Worm (Caenorhabditis elegans) whole organism, L1 larva: ENCODE results near the gene rpl-32.

Experiments used
- C04F5.9 ChIP-seq: sonication (generic microtip); optimal IDR thresholded peaks from 2 replicates; lab custom pipeline; 2016; ENCODE audit warnings: missing genetic modification characterization, missing compliant biosample characterization
- C16A3.4 ChIP-seq: fragments of 150-350 bp; optimal IDR thresholded peaks from 2 replicates; lab custom pipeline; 2014; ENCODE audit warnings: missing biosample characterization, missing genetic modification characterization
- aha-1 ChIP-seq: fragments of 150-350 bp; optimal IDR thresholded peaks from 2 replicates; lab custom pipeline; 2014; ENCODE audit warnings: missing biosample characterization, missing genetic modification characterization
- aly-2 ChIP-seq: fragments of 150-350 bp; optimal IDR thresholded peaks from 2 replicates; lab custom pipeline; 2014; ENCODE audit warnings: missing biosample characterization, missing genetic modification characterization
- blmp-1 ChIP-seq: fragments of 150-350 bp; optimal IDR thresholded peaks from 2 replicates; lab custom pipeline; 2014; ENCODE audit warnings: missing biosample characterization, missing genetic modification characterization
- ceh-63 ChIP-seq: fragments of 200-800 bp; sonication (Bioruptor generic); optimal IDR thresholded peaks from 2 replicates; lab custom pipeline; 2018; ENCODE audit warnings: mild to moderate bottlenecking, missing genetic modification characterization, missing compliant biosample characterization
- ceh-8 ChIP-seq: fragments of 200-800 bp; sonication (Bioruptor generic); optimal IDR thresholded peaks from 2 replicates; lab custom pipeline; 2018; ENCODE audit warnings: mild to moderate bottlenecking, missing genetic modification characterization, moderate library complexity, missing compliant biosample characterization
- ceh-88 ChIP-seq: fragments of 200-800 bp; sonication (Bioruptor generic); IDR thresholded peaks from 2 replicates; pipeline ENCODE4 v1.3.6; 2022; ENCODE audit warnings: missing genetic modification characterization, missing compliant biosample characterization
- efl-1 ChIP-seq, 4 experiments: fragments of 150-350 bp; optimal IDR thresholded peaks in 3 of 4; peaks in 1 of 4; 1 replicate in 1 of 4; 2 replicates in 3 of 4; lab custom pipeline; 2014; ENCODE audit warnings: missing biosample characterization in 2 of 4, missing genetic modification characterization in 2 of 4, missing genetic modification reagents in 2 of 4
- egl-13 ChIP-seq: sonication (generic microtip); optimal IDR thresholded peaks from 2 replicates; lab custom pipeline; 2016; ENCODE audit warnings: missing genotype, missing genetic modification reagents, missing genetic modification characterization, missing compliant biosample characterization
- elt-2 ChIP-seq: sonication (generic microtip); optimal IDR thresholded peaks from 2 replicates; lab custom pipeline; 2016; ENCODE audit warnings: missing genetic modification characterization, mild to moderate bottlenecking, inconsistent platforms, missing compliant biosample characterization, missing genetic modification reagents
- elt-3 ChIP-seq, 6 experiments: fragments of 150-350 bp in 1 of 6; sonication (generic microtip); optimal IDR thresholded peaks; 2 replicates each; lab custom pipeline; 2017 to 2018; ENCODE audit warnings: missing biosample characterization in 6 of 6, missing genetic modification characterization in 6 of 6, inconsistent platforms in 1 of 6
- fkh-10 ChIP-seq: sonication (generic microtip); optimal IDR thresholded peaks from 2 replicates; lab custom pipeline; 2017; ENCODE audit warnings: missing biosample characterization, missing genetic modification reagents, missing genetic modification characterization
- fkh-4 ChIP-seq: sonication (generic microtip); optimal IDR thresholded peaks from 2 replicates; lab custom pipeline; 2016; ENCODE audit warnings: missing compliant biosample characterization, missing genetic modification characterization, borderline replicate concordance
- fos-1 ChIP-seq: fragments of 150-350 bp; optimal IDR thresholded peaks from 2 replicates; lab custom pipeline; 2014; ENCODE audit warnings: missing biosample characterization, missing genetic modification characterization
- hlh-17 ChIP-seq: fragments of 200-800 bp; sonication (Bioruptor generic); optimal IDR thresholded peaks from 2 replicates; lab custom pipeline; 2018; ENCODE audit warnings: missing genetic modification characterization, mild to moderate bottlenecking, missing compliant biosample characterization, moderate library complexity, borderline replicate concordance
- hlh-4 ChIP-seq: sonication (generic microtip); optimal IDR thresholded peaks from 2 replicates; lab custom pipeline; 2016; ENCODE audit warnings: mild to moderate bottlenecking, missing genetic modification characterization, missing compliant biosample characterization
- irx-1 ChIP-seq: sonication (generic microtip); optimal IDR thresholded peaks from 2 replicates; lab custom pipeline; 2016; ENCODE audit warnings: missing genetic modification characterization, missing compliant biosample characterization
- isw-1 ChIP-seq: fragments of 200-800 bp; sonication (Bioruptor generic); IDR thresholded peaks from 2 replicates; pipeline ENCODE4 v1.3.6; 2022; ENCODE audit warnings: missing genetic modification characterization, missing compliant biosample characterization
- lin-13 ChIP-seq: fragments of 150-350 bp; optimal IDR thresholded peaks from 2 replicates; lab custom pipeline; 2014; ENCODE audit warnings: missing biosample characterization, missing genetic modification reagents, missing genetic modification characterization
- lin-14 ChIP-seq: fragments of 200-800 bp; sonication (Bioruptor generic); optimal IDR thresholded peaks from 2 replicates; lab custom pipeline; 2018; ENCODE audit warnings: mild to moderate bottlenecking, missing genetic modification characterization, moderate library complexity, missing compliant biosample characterization
- lin-39 ChIP-seq: fragments of 150-350 bp; optimal IDR thresholded peaks from 2 replicates; lab custom pipeline; 2014; ENCODE audit warnings: missing biosample characterization, missing genetic modification reagents, missing genetic modification characterization
- lir-3 ChIP-seq: sonication (generic microtip); optimal IDR thresholded peaks from 2 replicates; lab custom pipeline; 2016; ENCODE audit warnings: mild to moderate bottlenecking, missing genetic modification characterization, moderate library complexity, missing compliant biosample characterization; ENCODE audit not compliant: poor library complexity
- lsy-2 ChIP-seq, 2 experiments: fragments of 150-350 bp; optimal IDR thresholded peaks; 2 replicates each; lab custom pipeline; 2014; ENCODE audit warnings: missing biosample characterization in 2 of 2, missing genetic modification characterization in 2 of 2
- mef-2 ChIP-seq: fragments of 150-350 bp; optimal IDR thresholded peaks from 2 replicates; lab custom pipeline; 2014; ENCODE audit warnings: missing biosample characterization, missing genetic modification characterization
- mep-1 ChIP-seq: fragments of 150-350 bp; optimal IDR thresholded peaks from 2 replicates; lab custom pipeline; 2014; ENCODE audit warnings: missing biosample characterization, missing genetic modification characterization
- nhr-20 ChIP-seq: sonication (generic microtip); optimal IDR thresholded peaks from 2 replicates; lab custom pipeline; 2016; ENCODE audit warnings: mild to moderate bottlenecking, missing genetic modification characterization, missing compliant biosample characterization
- nhr-237 ChIP-seq: fragments of 150-350 bp; optimal IDR thresholded peaks from 2 replicates; lab custom pipeline; 2014; ENCODE audit warnings: missing biosample characterization, missing genetic modification characterization
- nhr-76 ChIP-seq: sonication (generic microtip); optimal IDR thresholded peaks from 2 replicates; lab custom pipeline; 2017; ENCODE audit warnings: missing biosample characterization, missing genetic modification characterization
- pax-3 ChIP-seq: fragments of 200-800 bp; sonication (Bioruptor generic); optimal IDR thresholded peaks from 2 replicates; lab custom pipeline; 2018; ENCODE audit warnings: mild to moderate bottlenecking, missing genetic modification characterization, moderate library complexity, missing compliant biosample characterization
- skn-1 ChIP-seq: fragments of 150-350 bp; optimal IDR thresholded peaks from 2 replicates; lab custom pipeline; 2014; ENCODE audit warnings: missing biosample characterization, missing genetic modification characterization
- sptf-1 ChIP-seq: fragments of 150-350 bp; optimal IDR thresholded peaks from 2 replicates; lab custom pipeline; 2014; ENCODE audit warnings: missing biosample characterization, missing genetic modification characterization
- tbx-2 ChIP-seq: sonication (generic microtip); optimal IDR thresholded peaks from 2 replicates; lab custom pipeline; 2016; ENCODE audit warnings: missing genetic modification characterization, missing compliant biosample characterization
- unc-130 ChIP-seq: fragments of 150-350 bp; optimal IDR thresholded peaks from 2 replicates; lab custom pipeline; 2017; ENCODE audit warnings: missing biosample characterization, missing genetic modification characterization, inconsistent platforms
- unc-30 ChIP-seq: sonication (generic microtip); optimal IDR thresholded peaks from 2 replicates; lab custom pipeline; 2017; ENCODE audit warnings: missing biosample characterization, missing genetic modification characterization
- unc-98 ChIP-seq: fragments of 200-800 bp; sonication (Bioruptor generic); IDR thresholded peaks from 2 replicates; pipeline ENCODE4 v1.3.6; 2022; ENCODE audit warnings: missing genetic modification characterization, missing compliant biosample characterization
- zag-1 ChIP-seq: fragments of 150-350 bp; optimal IDR thresholded peaks from 2 replicates; lab custom pipeline; 2014; ENCODE audit warnings: missing biosample characterization, missing genetic modification characterization
- ztf-11 ChIP-seq, 2 experiments: sonication (generic microtip); optimal IDR thresholded peaks; 2 replicates each; lab custom pipeline; 2016 to 2017; ENCODE audit warnings: missing genetic modification characterization in 2 of 2, missing biosample characterization in 1 of 2, missing compliant biosample characterization in 1 of 2
- ztf-4 ChIP-seq: fragments of 150-350 bp; optimal IDR thresholded peaks from 2 replicates; lab custom pipeline; 2014; ENCODE audit warnings: missing biosample characterization, missing genetic modification characterization

rpl-32 gene

DNA sequence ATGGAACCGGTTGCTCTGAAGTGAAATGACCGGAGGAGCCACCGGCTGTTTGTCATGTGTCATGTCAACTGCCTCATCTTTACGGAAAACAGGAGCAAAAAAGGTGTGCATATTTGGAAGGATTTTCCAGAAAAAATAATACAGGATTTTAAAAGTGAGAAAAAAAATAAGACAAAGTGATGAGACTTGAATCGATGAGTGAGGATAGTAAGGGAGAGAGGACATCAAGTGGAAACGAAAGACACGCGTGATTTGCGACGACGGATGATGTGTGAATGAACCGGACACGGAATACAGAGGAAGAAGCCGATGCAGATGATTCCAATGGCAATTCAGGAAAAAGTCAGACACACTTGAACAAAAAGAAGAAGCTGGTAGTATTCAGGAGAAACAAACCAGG, 32.6 kb downstream of the rpl-32 start:
- no peak for TF ChIP-seq nhr-237 (tag; lab: Kevin White, UChicago)
- no peak for TF ChIP-seq lin-14 (GFP tag; lab: Kevin White, UChicago)
- TF ChIP-seq lin-13 = no peak
- no peak for TF ChIP-seq ceh-8 (GFP tag; lab: Kevin White, UChicago)
- no peak for TF ChIP-seq fos-1 (tag; lab: Kevin White, UChicago)
- no peak for TF ChIP-seq hlh-17 (GFP tag; lab: Kevin White, UChicago)
- TF ChIP-seq aly-2 (tag; lab: Kevin White, UChicago) = no peak
- TF ChIP-seq isw-1 (GFP tag; lab: Robert Waterston, UW) = no peak
- no peak for TF ChIP-seq C16A3.4
- no peak for TF ChIP-seq sptf-1
- no peak for TF ChIP-seq ztf-4
- no peak for TF ChIP-seq hlh-4 (tag; lab: Kevin White, UChicago)
- TF ChIP-seq unc-130 = no peak

DNA sequence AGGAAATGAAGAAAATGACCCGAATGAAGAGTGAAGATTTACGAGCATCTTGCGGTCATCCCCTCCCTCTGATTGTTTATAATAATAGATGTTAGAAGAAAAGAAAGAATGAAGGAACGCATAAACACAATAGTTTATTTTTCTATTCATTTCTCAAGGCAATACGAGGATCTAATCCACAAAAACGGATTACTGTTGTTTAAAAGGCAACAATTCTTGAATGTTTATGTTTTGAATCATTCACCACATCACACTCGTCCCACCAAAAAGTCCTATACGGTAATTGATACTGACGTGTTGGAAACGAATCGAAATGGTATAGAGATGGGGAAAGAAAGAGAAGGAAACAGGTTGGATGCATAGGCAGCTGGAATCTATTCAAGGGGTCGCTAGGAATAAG, 35.3 kb downstream of the rpl-32 start:
- TF ChIP-seq blmp-1 (peak; percentile 11), irx-1 (tag; lab: Kevin White, UChicago) (peak; percentile 1), elt-2 (tag; lab: Kevin White, UChicago) (no peak), lin-13 (no peak), skn-1 (tag; lab: Kevin White, UChicago) (no peak), efl-1 (optimal IDR thresholded peaks at IDR 0.05; lab: Kevin White, UChicago) (no peak), efl-1 (GFP tag; optimal IDR thresholded peaks at IDR 0.05 in 1 of 2; lab: Kevin White, UChicago) (peak in 1 of 2 experiments; percentile 10)
- TF ChIP-seq, all 84 proteins: peak for 3

DNA sequence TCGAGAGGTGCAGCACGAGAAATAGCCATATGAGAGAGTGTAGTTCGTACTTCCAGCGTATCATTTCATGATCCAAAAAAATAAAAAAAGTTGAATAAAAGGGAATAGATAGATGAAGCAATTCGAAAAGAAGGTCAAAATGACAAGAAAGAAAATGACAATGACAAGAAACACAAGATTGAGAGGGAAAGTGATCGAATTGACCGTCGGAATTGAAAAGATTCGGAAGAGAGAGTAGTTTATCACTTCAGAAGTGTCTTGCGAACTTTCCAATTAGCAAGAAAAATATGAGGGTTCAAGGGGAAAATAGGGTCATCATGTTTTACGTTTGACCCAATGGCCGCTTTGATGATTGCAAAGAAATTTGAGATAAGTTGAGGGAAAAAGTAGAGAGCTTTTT, 37.2 kb downstream of the rpl-32 start, which contains the start of gene dep-1:
TSS of gene dep-1 (minus strand) at position 95 of the 400 bp plus-strand sequence.
- no peak for TF ChIP-seq C04F5.9
- no peak for TF ChIP-seq lin-13
- TF ChIP-seq ztf-11 (tag; optimal IDR thresholded peaks at IDR 0.05; lab: Kevin White, UChicago) = no peak
- TF ChIP-seq blmp-1 = peak; percentile 98
- TF ChIP-seq fkh-10 = no peak
- no peak for TF ChIP-seq hlh-4 (tag; lab: Kevin White, UChicago)
- no peak for TF ChIP-seq mef-2 (tag; lab: Kevin White, UChicago)
- peak in 1 of 6 experiments; percentile 3 for TF ChIP-seq elt-3 (tag; optimal IDR thresholded peaks at IDR 0.05; lab: Kevin White, UChicago)
- no peak for TF ChIP-seq egl-13 (tag; lab: Kevin White, UChicago)
- no peak for TF ChIP-seq nhr-76
- TF ChIP-seq fkh-4 (tag; lab: Kevin White, UChicago) = no peak
- no peak for TF ChIP-seq ceh-63 (GFP tag; lab: Kevin White, UChicago)
- TF ChIP-seq, all 84 proteins: peak for 2

ce11 chrII:9017628-9018027, 39.3 kb downstream of the rpl-32 start:
- TF ChIP-seq tbx-2 (tag; lab: Kevin White, UChicago) (no peak), unc-130 (no peak), unc-98 (GFP tag; lab: Robert Waterston, UW) (no peak), unc-30 (tag; lab: Kevin White, UChicago) (no peak), lir-3 (tag; lab: Kevin White, UChicago) (no peak), lin-14 (GFP tag; lab: Kevin White, UChicago) (no peak), fkh-10 (no peak), ceh-88 (GFP tag; lab: Robert Waterston, UW) (no peak), nhr-20 (tag; lab: Kevin White, UChicago) (no peak), lin-39 (tag; lab: Kevin White, UChicago) (no peak), pax-3 (tag; lab: Kevin White, UChicago) (no peak), irx-1 (tag; lab: Kevin White, UChicago) (no peak), aha-1 (no peak), lsy-2 (tag; optimal IDR thresholded peaks at IDR 0.05; lab: Kevin White, UChicago) (no peak), isw-1 (GFP tag; lab: Robert Waterston, UW) (no peak), mep-1 (tag; lab: Kevin White, UChicago) (no peak), nhr-76 (no peak), zag-1 (tag; lab: Kevin White, UChicago) (no peak)
- TF ChIP-seq, all 84 proteins: peak for 0
